Worm (Caenorhabditis elegans) whole organism, L4 larva: ENCODE measurements around the gene F44E5.5.
A peak's percentile ranks its signal among the peaks of the same experiment; 100 is the strongest.

Experiments used
- D1046.2 ChIP-seq: fragments of 200-800 bp; sonication (Bioruptor generic); IDR thresholded peaks from 2 replicates; pipeline ENCODE4 v1.3.6; 2022; ENCODE audit warnings: missing genetic modification characterization, missing compliant biosample characterization
- F26F4.8 ChIP-seq: fragments of 200-800 bp; sonication (Bioruptor generic); conservative IDR thresholded peaks from 2 replicates; pipeline ENCODE4 v1.3.6; 2022; ENCODE audit warnings: missing genetic modification characterization, missing compliant biosample characterization
- F37D6.2 ChIP-seq: sonication (generic microtip); optimal IDR thresholded peaks from 2 replicates; lab custom pipeline; 2016; ENCODE audit warnings: mild to moderate bottlenecking, missing genetic modification characterization, missing compliant biosample characterization
- F49E8.2 ChIP-seq: sonication (generic microtip); optimal IDR thresholded peaks from 2 replicates; lab custom pipeline; 2016; ENCODE audit warnings: missing compliant biosample characterization, mild to moderate bottlenecking, missing genetic modification characterization, borderline replicate concordance
- T26A8.4 ChIP-seq: fragments of 200-800 bp; sonication (Bioruptor generic); IDR thresholded peaks from 2 replicates; pipeline ENCODE4 v1.3.6; 2022; ENCODE audit warnings: missing genetic modification characterization, missing compliant biosample characterization
- Y105C5A.15 ChIP-seq: fragments of 200-800 bp; sonication (Bioruptor generic); IDR thresholded peaks from 2 replicates; pipeline ENCODE4 v1.3.6; 2022; ENCODE audit warnings: missing genetic modification characterization, missing compliant biosample characterization
- Y5F2A.4 ChIP-seq: fragments of 200-800 bp; sonication (Bioruptor generic); optimal IDR thresholded peaks from 2 replicates; lab custom pipeline; 2018; ENCODE audit warnings: mild to moderate bottlenecking, missing genetic modification characterization, missing compliant biosample characterization
- Y75B8A.6 ChIP-seq: fragments of 200-800 bp; sonication (Bioruptor generic); IDR thresholded peaks from 2 replicates; pipeline ENCODE4 v1.3.6; 2022; ENCODE audit warnings: missing genetic modification reagents, missing genetic modification characterization, missing compliant biosample characterization
- ZK546.5 ChIP-seq, 2 experiments: sonication (generic microtip); optimal IDR thresholded peaks; 2 replicates each; lab custom pipeline; 2017; ENCODE audit warnings: missing biosample characterization in 2 of 2, missing genetic modification characterization in 2 of 2
- aha-1 ChIP-seq: fragments of 150-350 bp; peaks from one replicate; lab custom pipeline; 2014; ENCODE audit warnings: missing biosample characterization, missing genetic modification characterization
- aly-2 ChIP-seq: sonication (generic microtip); optimal IDR thresholded peaks from 2 replicates; lab custom pipeline; 2018; ENCODE audit warnings: missing biosample characterization, missing genetic modification characterization
- ama-1 ChIP-seq: fragments of 150-350 bp; optimal IDR thresholded peaks from 2 replicates; lab custom pipeline; 2014; ENCODE audit warnings: inconsistent platforms, mixed read lengths
- attf-4 ChIP-seq: sonication (generic microtip); optimal IDR thresholded peaks from 3 replicates; lab custom pipeline; 2017; ENCODE audit warnings: missing biosample characterization, missing genetic modification characterization
- ceh-32 ChIP-seq: sonication (generic microtip); optimal IDR thresholded peaks from 2 replicates; lab custom pipeline; 2016; ENCODE audit warnings: mild to moderate bottlenecking, missing genetic modification characterization, missing compliant biosample characterization; ENCODE audit not compliant: poor library complexity
- ceh-82 ChIP-seq: sonication (generic microtip); optimal IDR thresholded peaks from 2 replicates; lab custom pipeline; 2017; ENCODE audit warnings: missing biosample characterization, missing genetic modification characterization
- cey-2 ChIP-seq: sonication (generic microtip); optimal IDR thresholded peaks from 3 replicates; lab custom pipeline; 2017; ENCODE audit warnings: missing genetic modification characterization, mild to moderate bottlenecking, missing compliant biosample characterization, antibody characterized with exemption, borderline replicate concordance; ENCODE audit not compliant: insufficient read depth
- dmd-8 ChIP-seq: fragments of 200-800 bp; sonication (Bioruptor generic); IDR thresholded peaks from 2 replicates; pipeline ENCODE4 v1.3.6; 2022; ENCODE audit warnings: missing genetic modification characterization, missing compliant biosample characterization
- dmd-9 ChIP-seq: fragments of 200-800 bp; sonication (Bioruptor generic); IDR thresholded peaks from 2 replicates; pipeline ENCODE4 v1.3.6; 2022; ENCODE audit warnings: missing genetic modification reagents, missing genetic modification characterization, missing compliant biosample characterization
- dpl-1 ChIP-seq: fragments of 150-350 bp; optimal IDR thresholded peaks from 2 replicates; lab custom pipeline; 2014; ENCODE audit warnings: missing biosample characterization, missing genetic modification reagents, missing genetic modification characterization
- egl-27 ChIP-seq: sonication (generic microtip); optimal IDR thresholded peaks from 3 replicates; lab custom pipeline; 2017; ENCODE audit warnings: missing biosample characterization, missing genetic modification reagents, missing genetic modification characterization
- egl-43 ChIP-seq: fragments of 200-800 bp; sonication (Bioruptor generic); IDR thresholded peaks from 2 replicates; pipeline ENCODE4 v1.3.6; 2022; ENCODE audit warnings: missing genetic modification reagents, missing genetic modification characterization, missing compliant biosample characterization
- gei-8 ChIP-seq: fragments of 200-800 bp; sonication (Bioruptor generic); optimal IDR thresholded peaks from 2 replicates; lab custom pipeline; 2018; ENCODE audit warnings: mild to moderate bottlenecking, missing genetic modification characterization, missing compliant biosample characterization
- hlh-11 ChIP-seq: fragments of 200-800 bp; sonication (Bioruptor generic); optimal IDR thresholded peaks from 2 replicates; lab custom pipeline; 2018; ENCODE audit warnings: mild to moderate bottlenecking, missing genetic modification characterization, missing compliant biosample characterization
- hlh-30 ChIP-seq: sonication (generic microtip); optimal IDR thresholded peaks from 2 replicates; lab custom pipeline; 2017; ENCODE audit warnings: antibody characterized with exemption, mild to moderate bottlenecking, missing genetic modification characterization, missing compliant biosample characterization; ENCODE audit not compliant: insufficient read depth
- jun-1 ChIP-seq: fragments of 150-350 bp; optimal IDR thresholded peaks from 2 replicates; lab custom pipeline; 2014; ENCODE audit warnings: missing biosample characterization, missing genetic modification reagents, missing genetic modification characterization
- lim-7 ChIP-seq: fragments of 200-800 bp; sonication (Bioruptor generic); IDR thresholded peaks from 2 replicates; pipeline ENCODE4 v1.3.6; 2022; ENCODE audit warnings: missing genetic modification characterization, missing compliant biosample characterization
- lin-13 ChIP-seq: fragments of 150-350 bp; optimal IDR thresholded peaks from 2 replicates; lab custom pipeline; 2014; ENCODE audit warnings: missing biosample characterization, missing genetic modification reagents, missing genetic modification characterization
- lin-15B ChIP-seq: fragments of 150-350 bp; sonication (generic microtip); optimal IDR thresholded peaks from 3 replicates; lab custom pipeline; 2014; ENCODE audit warnings: missing biosample characterization, missing genetic modification characterization
- lin-29 ChIP-seq: fragments of 200-800 bp; sonication (Bioruptor generic); IDR thresholded peaks from 2 replicates; pipeline ENCODE4 v1.3.6; 2022; ENCODE audit warnings: missing genetic modification reagents, missing genetic modification characterization, missing compliant biosample characterization
- lin-39 ChIP-seq: fragments of 150-350 bp; optimal IDR thresholded peaks from 2 replicates; lab custom pipeline; 2014; ENCODE audit warnings: missing biosample characterization, missing genetic modification reagents, missing genetic modification characterization
- madf-9 ChIP-seq: fragments of 200-800 bp; sonication (Bioruptor generic); conservative IDR thresholded peaks from 2 replicates; pipeline ENCODE4 v1.3.6; 2022; ENCODE audit warnings: missing genetic modification reagents, missing genetic modification characterization, missing compliant biosample characterization
- mdl-1 ChIP-seq, 2 experiments: fragments of 150-350 bp in 1 of 2; sonication (generic microtip) in 1 of 2; optimal IDR thresholded peaks; 2 replicates each; lab custom pipeline; 2014 to 2017; ENCODE audit warnings: missing biosample characterization in 2 of 2, missing genetic modification characterization in 2 of 2
- mdt-29 ChIP-seq: fragments of 200-800 bp; sonication (Bioruptor generic); IDR thresholded peaks from 2 replicates; pipeline ENCODE4 v1.3.6; 2022; ENCODE audit warnings: missing genetic modification reagents, missing genetic modification characterization, missing compliant biosample characterization
- mxl-2 ChIP-seq: fragments of 200-800 bp; sonication (Bioruptor generic); conservative IDR thresholded peaks from 2 replicates; pipeline ENCODE4 v1.3.6; 2022; ENCODE audit warnings: missing genetic modification reagents, missing genetic modification characterization, missing compliant biosample characterization
- mxl-3 ChIP-seq: fragments of 200-800 bp; sonication (Bioruptor generic); optimal IDR thresholded peaks from 2 replicates; lab custom pipeline; 2018; ENCODE audit warnings: mild to moderate bottlenecking, missing genetic modification characterization, missing compliant biosample characterization
- nhr-10 ChIP-seq: fragments of 150-350 bp; optimal IDR thresholded peaks from 2 replicates; lab custom pipeline; 2014; ENCODE audit warnings: missing biosample characterization, missing genetic modification characterization
- nhr-102 ChIP-seq: sonication (generic microtip); optimal IDR thresholded peaks from 2 replicates; lab custom pipeline; 2016; ENCODE audit warnings: mild to moderate bottlenecking, missing genetic modification characterization, moderate library complexity, missing compliant biosample characterization
- nhr-6 ChIP-seq: fragments of 150-350 bp; optimal IDR thresholded peaks from 2 replicates; lab custom pipeline; 2014; ENCODE audit warnings: missing biosample characterization, missing genetic modification characterization
- nhr-76 ChIP-seq: fragments of 150-350 bp; optimal IDR thresholded peaks from 2 replicates; lab custom pipeline; 2014; ENCODE audit warnings: missing biosample characterization, missing genetic modification characterization
- nhr-77 ChIP-seq: fragments of 150-350 bp; optimal IDR thresholded peaks from 2 replicates; lab custom pipeline; 2014; ENCODE audit warnings: missing biosample characterization, missing genetic modification characterization
- rbr-2 ChIP-seq: sonication (generic microtip); optimal IDR thresholded peaks from 2 replicates; lab custom pipeline; 2016; ENCODE audit warnings: missing genotype, missing genetic modification characterization, missing compliant biosample characterization
- skn-1 ChIP-seq: fragments of 150-350 bp; optimal IDR thresholded peaks from 2 replicates; lab custom pipeline; 2014; ENCODE audit warnings: missing biosample characterization, missing genetic modification characterization
- snpc-4 ChIP-seq: fragments of 150-350 bp; optimal IDR thresholded peaks from 2 replicates; lab custom pipeline; 2014; ENCODE audit warnings: missing biosample characterization, missing genetic modification characterization
- spr-3 ChIP-seq: fragments of 200-800 bp; sonication (Bioruptor generic); optimal IDR thresholded peaks from 2 replicates; lab custom pipeline; 2018; ENCODE audit warnings: mild to moderate bottlenecking, missing genetic modification characterization, missing compliant biosample characterization
- tag-97 ChIP-seq: fragments of 200-800 bp; sonication (Bioruptor generic); IDR thresholded peaks from 2 replicates; pipeline ENCODE4 v1.3.6; 2022; ENCODE audit warnings: missing genetic modification characterization, missing compliant biosample characterization
- tra-1 ChIP-seq: fragments of 200-800 bp; sonication (Bioruptor generic); IDR thresholded peaks from 2 replicates; pipeline ENCODE4 v1.3.6; 2022; ENCODE audit warnings: missing genetic modification reagents, missing genetic modification characterization, missing compliant biosample characterization
- unc-62 ChIP-seq, 3 experiments: fragments of 150-350 bp in 1 of 3; sonication (generic microtip); optimal IDR thresholded peaks in 2 of 3; peaks in 1 of 3; 1 replicate in 1 of 3; 2 replicates in 2 of 3; lab custom pipeline; 2014 to 2017; ENCODE audit warnings: missing biosample characterization in 3 of 3, missing genetic modification characterization in 3 of 3, missing genetic modification reagents in 3 of 3, missing genotype in 1 of 3
- zag-1 ChIP-seq: fragments of 150-350 bp; optimal IDR thresholded peaks from 2 replicates; lab custom pipeline; 2014; ENCODE audit warnings: missing biosample characterization, missing genetic modification characterization
- zfp-3 ChIP-seq: fragments of 200-800 bp; sonication (Bioruptor generic); conservative IDR thresholded peaks from 2 replicates; pipeline ENCODE4 v1.3.6; 2022; ENCODE audit warnings: missing genetic modification reagents, missing genetic modification characterization, missing compliant biosample characterization
- zip-2 ChIP-seq: fragments of 150-350 bp; optimal IDR thresholded peaks from 2 replicates; lab custom pipeline; 2014; ENCODE audit warnings: missing biosample characterization, missing genetic modification characterization
- ztf-11 ChIP-seq: fragments of 150-350 bp; optimal IDR thresholded peaks from 2 replicates; lab custom pipeline; 2014; ENCODE audit warnings: missing biosample characterization, missing genetic modification characterization
- ztf-7 ChIP-seq: fragments of 150-350 bp; optimal IDR thresholded peaks from 2 replicates; lab custom pipeline; 2014; ENCODE audit warnings: missing biosample characterization, missing genetic modification characterization

The F44E5.5 gene

DNA sequence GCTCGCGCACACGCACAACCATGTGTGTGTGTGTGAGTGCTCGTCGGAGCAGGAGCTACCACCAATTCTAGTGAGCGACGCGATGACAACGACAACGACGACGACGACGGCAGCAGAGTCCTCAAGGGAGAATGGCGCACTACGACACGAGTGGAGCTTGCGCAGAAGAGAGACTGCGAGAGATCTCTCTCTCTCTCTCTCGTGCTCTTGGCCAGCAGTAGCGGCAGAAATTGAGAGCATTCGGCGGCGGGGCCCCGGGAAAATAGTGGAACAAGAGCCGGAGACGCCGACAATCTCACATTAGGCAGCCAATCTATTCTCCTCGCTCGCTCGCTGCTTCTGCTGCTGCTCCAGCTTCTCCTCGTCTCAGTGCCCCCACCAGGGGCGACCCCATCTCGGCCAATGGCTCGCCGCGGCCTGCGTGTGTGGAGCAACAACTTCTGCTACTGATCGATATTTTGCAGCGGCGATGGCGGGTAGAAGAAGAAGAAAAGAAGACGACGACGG lies 12.6 kb upstream of the F44E5.5 start (continued):
- TF ChIP-seq aly-2 (tag; lab: Kevin White, UChicago) (no peak), F26F4.8 (GFP tag; lab: Robert Waterston, UW) (no peak), T26A8.4 (no peak), attf-4 (no peak), aha-1 (tag; lab: Kevin White, UChicago) (peak; percentile 56), egl-27 (tag; lab: Kevin White, UChicago) (no peak), mxl-2 (GFP tag; lab: Robert Waterston, UW) (no peak), gei-8 (peak; percentile 39), lin-13 (GFP tag; lab: Kevin White, UChicago) (peak; percentile 1), hlh-11 (tag; lab: Kevin White, UChicago) (peak; percentile 55), nhr-76 (tag; lab: Kevin White, UChicago) (no peak), jun-1 (tag; lab: Kevin White, UChicago) (no peak), ceh-82 (no peak), madf-9 (no peak), rbr-2 (tag; lab: Kevin White, UChicago) (peak; percentile 85), dmd-9 (GFP tag; lab: Robert Waterston, UW) (no peak), nhr-102 (tag; lab: Kevin White, UChicago) (peak; percentile 35), Y5F2A.4 (no peak), tag-97 (no peak), Y75B8A.6 (no peak), skn-1 (no peak), zip-2 (tag; lab: Kevin White, UChicago) (no peak), dpl-1 (GFP tag; lab: Kevin White, UChicago) (no peak), D1046.2 (0 out of 2 replicates have a peak, but pooled peaks have one; percentile 27), lin-39 (tag; lab: Kevin White, UChicago) (no peak), nhr-77 (tag; lab: Kevin White, UChicago) (no peak), F49E8.2 (no peak), Y105C5A.15 (0 out of 2 replicates have a peak, but pooled peaks have one; percentile 30), lin-15B (tag; lab: Kevin White, UChicago) (no peak), mxl-3 (GFP tag; lab: Kevin White, UChicago) (peak; percentile 21), cey-2 (tag; lab: Kevin White, UChicago) (no peak), mdt-29 (GFP tag; lab: Robert Waterston, UW) (no peak), unc-62 (GFP tag; optimal IDR thresholded peaks at IDR 0.05 in 1 of 2; lab: Kevin White, UChicago) (peak in 1 of 2 experiments; percentile 93), unc-62 (tag; optimal IDR thresholded peaks at IDR 0.05; lab: Kevin White, UChicago) (no peak), ama-1 (lab: Kevin White, UChicago) (no peak), lin-29 (GFP tag; lab: Robert Waterston, UW) (no peak), ZK546.5 (tag; optimal IDR thresholded peaks at IDR 0.05; lab: Kevin White, UChicago) (no peak), ztf-11 (tag; lab: Kevin White, UChicago) (no peak), egl-43 (GFP tag; lab: Robert Waterston, UW) (peak; percentile 79; the same call in 1 of the 2 replicates), spr-3 (GFP tag; lab: Kevin White, UChicago) (peak; percentile 40), F37D6.2 (tag; lab: Kevin White, UChicago) (peak; percentile 87), nhr-10 (tag; lab: Kevin White, UChicago) (no peak), mdl-1 (tag; optimal IDR thresholded peaks at IDR 0.05; lab: Kevin White, UChicago) (peak; percentile 5 to 73), hlh-30 (tag; lab: Kevin White, UChicago) (peak; percentile 84), dmd-8 (GFP tag; lab: Robert Waterston, UW) (no peak), zag-1 (peak; percentile 32), zfp-3 (GFP tag; lab: Robert Waterston, UW) (no peak), lim-7 (no peak), tra-1 (GFP tag; lab: Robert Waterston, UW) (0 out of 2 replicates have a peak, but pooled peaks have one; percentile 17), nhr-6 (peak; percentile 59), ztf-7 (no peak), snpc-4 (no peak), ceh-32 (tag; lab: Kevin White, UChicago) (no peak)
